Worm (Caenorhabditis elegans) whole organism, late embryonic: ENCODE measurements around the gene C26E6.12.

Experiments used
- ama-1 ChIP-seq: fragments of 150-350 bp; optimal IDR thresholded peaks from 2 replicates; lab custom pipeline; 2014
- elt-4 ChIP-seq: sonication (generic microtip); optimal IDR thresholded peaks from 2 replicates; lab custom pipeline; 2016; ENCODE audit warnings: missing genetic modification characterization, missing compliant biosample characterization
- eyg-1 ChIP-seq: sonication (generic microtip); optimal IDR thresholded peaks from 2 replicates; lab custom pipeline; 2016; ENCODE audit warnings: missing genotype, missing genetic modification characterization, missing compliant biosample characterization
- nhr-11 ChIP-seq: fragments of 150-350 bp; optimal IDR thresholded peaks from 2 replicates; lab custom pipeline; 2014; ENCODE audit warnings: missing biosample characterization, missing genetic modification characterization
- odd-2 ChIP-seq: sonication (generic microtip); optimal IDR thresholded peaks from 2 replicates; lab custom pipeline; 2017; ENCODE audit warnings: antibody characterized with exemption, mild to moderate bottlenecking, missing genetic modification characterization, missing compliant biosample characterization

ce11 chrIII:4899728-4900127, 32.3 kb downstream of the C26E6.12 start:
- TF ChIP-seq ama-1 (no peak), elt-4 (tag; lab: Kevin White, UChicago) (no peak), odd-2 (tag; lab: Kevin White, UChicago) (no peak), nhr-11 (no peak), eyg-1 (tag; lab: Kevin White, UChicago) (peak; percentile 25)
